Worm (Caenorhabditis elegans) whole organism, L4/young adult: ENCODE data around the gene tsp-10.

Source experiments
- dao-5 ChIP-seq: sonication (generic microtip); optimal IDR thresholded peaks from 2 replicates; lab custom pipeline; 2016; ENCODE audit warnings: missing genotype, missing genetic modification characterization, moderate library complexity, missing compliant biosample characterization
- him-1 ChIP-seq: sonication (generic microtip); optimal IDR thresholded peaks from 2 replicates; lab custom pipeline; 2016; ENCODE audit warnings: missing genotype, missing genetic modification reagents, missing genetic modification characterization, missing compliant biosample characterization

- TF ChIP-seq dao-5 (tag; lab: Kevin White, UChicago), result no peak
- TF ChIP-seq him-1, result no peak
Measured at ce11 chrII:6718221-6718620, at the start of gene tsp-10.
